Fruit fly (Drosophila melanogaster) whole organism, embryonic: Measurements from ENCODE around the gene aqz.

Experiments
- Atf3 ChIP-seq: fragments of 200-800 bp; sonication (Bioruptor generic); optimal IDR thresholded peaks from 3 replicates; lab custom pipeline; 2016; ENCODE audit warnings: missing biosample characterization, missing genetic modification characterization
- BtbVII ChIP-seq: fragments of 200-800 bp; sonication (Bioruptor generic); optimal IDR thresholded peaks from 3 replicates; lab custom pipeline; 2017; ENCODE audit warnings: missing biosample characterization, mild to moderate bottlenecking, missing genetic modification characterization
- CG1024 ChIP-seq: fragments of 200-800 bp; sonication (Bioruptor generic); IDR thresholded peaks from 2 replicates; pipeline ENCODE4 v1.3.6; 2022; ENCODE audit warnings: missing biosample characterization, missing genetic modification characterization
- CG10565 ChIP-seq: fragments of 200-800 bp; sonication (Bioruptor generic); optimal IDR thresholded peaks from 3 replicates; lab custom pipeline; 2016; ENCODE audit warnings: missing biosample characterization, mild to moderate bottlenecking, missing genetic modification characterization
- CG11398 ChIP-seq: fragments of 200-800 bp; sonication (Bioruptor generic); optimal IDR thresholded peaks from 2 replicates; lab custom pipeline; 2016; ENCODE audit warnings: missing biosample characterization, missing genetic modification characterization
- CG11696 ChIP-seq: fragments of 200-800 bp; sonication (Bioruptor generic); IDR thresholded peaks from 2 replicates; pipeline ENCODE4 v1.3.6; 2022; ENCODE audit warnings: missing biosample characterization, missing genetic modification characterization
- CG13123 ChIP-seq: fragments of 200-800 bp; sonication (Bioruptor generic); optimal IDR thresholded peaks from 2 replicates; lab custom pipeline; 2016; ENCODE audit warnings: missing biosample characterization, missing genetic modification characterization
- CG13296 ChIP-seq: fragments of 200-800 bp; sonication (Bioruptor generic); optimal IDR thresholded peaks from 3 replicates; lab custom pipeline; 2018; ENCODE audit warnings: missing biosample characterization, mild to moderate bottlenecking, missing genetic modification characterization
- CG13894 ChIP-seq: fragments of 200-800 bp; sonication (Bioruptor generic); optimal IDR thresholded peaks from 3 replicates; lab custom pipeline; 2018; ENCODE audit warnings: missing biosample characterization, mild to moderate bottlenecking, missing genetic modification characterization, moderate library complexity
- CG14667 ChIP-seq: fragments of 200-800 bp; sonication (Bioruptor generic); IDR thresholded peaks from 2 replicates; pipeline ENCODE4 v1.3.6; 2022; ENCODE audit warnings: missing biosample characterization, missing genetic modification characterization
- CG15514 ChIP-seq: fragments of 200-800 bp; sonication (Bioruptor generic); optimal IDR thresholded peaks from 3 replicates; lab custom pipeline; 2017; ENCODE audit warnings: missing biosample characterization, missing genetic modification characterization, mild to moderate bottlenecking, moderate library complexity, missing genetic modification reagents
- CG17568 ChIP-seq: fragments of 200-800 bp; sonication (Bioruptor generic); optimal IDR thresholded peaks from 2 replicates; lab custom pipeline; 2018; ENCODE audit warnings: missing biosample characterization, mild to moderate bottlenecking, missing genetic modification characterization, moderate library complexity
- CG18476 ChIP-seq: fragments of 200-800 bp; sonication (Bioruptor generic); optimal IDR thresholded peaks from 2 replicates; lab custom pipeline; 2016; ENCODE audit warnings: missing biosample characterization, mild to moderate bottlenecking, missing genetic modification characterization
- CG4424 ChIP-seq: fragments of 200-800 bp; sonication (Bioruptor generic); optimal IDR thresholded peaks from 3 replicates; lab custom pipeline; 2016; ENCODE audit warnings: missing biosample characterization, missing genetic modification characterization
- CG4707 ChIP-seq: fragments of 200-800 bp; sonication (Bioruptor generic); optimal IDR thresholded peaks from 2 replicates; lab custom pipeline; 2018; ENCODE audit warnings: missing biosample characterization, mild to moderate bottlenecking, missing genetic modification characterization, moderate library complexity
- CG7745 ChIP-seq: fragments of 200-800 bp; sonication (Bioruptor generic); optimal IDR thresholded peaks from 2 replicates; lab custom pipeline; 2018; ENCODE audit warnings: missing biosample characterization, mild to moderate bottlenecking, missing genetic modification characterization, moderate library complexity
- CG7963 ChIP-seq: fragments of 200-800 bp; sonication (Bioruptor generic); IDR thresholded peaks from 3 replicates; pipeline ENCODE4 v1.3.6; 2022; ENCODE audit warnings: missing biosample characterization, missing genetic modification characterization; ENCODE audit not compliant: partially characterized antibody
- Doc2 ChIP-seq: fragments of 200-800 bp; sonication (Bioruptor generic); IDR thresholded peaks from 2 replicates; pipeline ENCODE4 v1.3.6; 2022; ENCODE audit warnings: missing biosample characterization, missing genetic modification characterization
- Fer1 ChIP-seq: fragments of 200-800 bp; sonication (Bioruptor generic); optimal IDR thresholded peaks from 2 replicates; lab custom pipeline; 2017; ENCODE audit warnings: missing biosample characterization, mild to moderate bottlenecking, missing genetic modification characterization
- Mrtf ChIP-seq: fragments of 200-800 bp; sonication (Bioruptor generic); IDR thresholded peaks from 3 replicates; pipeline ENCODE4 v1.3.6; 2022; ENCODE audit warnings: missing biosample characterization, missing genetic modification characterization
- Oaz ChIP-seq: fragments of 200-800 bp; sonication (Bioruptor generic); IDR thresholded peaks from 2 replicates; pipeline ENCODE4 v1.3.6; 2022; ENCODE audit warnings: missing biosample characterization, missing genetic modification characterization
- Opbp ChIP-seq: fragments of 200-800 bp; sonication (Bioruptor generic); IDR thresholded peaks from 3 replicates; pipeline ENCODE4 v1.3.6; 2022; ENCODE audit warnings: missing biosample characterization, missing genetic modification characterization; ENCODE audit not compliant: partially characterized antibody
- Ravus ChIP-seq: fragments of 200-800 bp; sonication (Bioruptor generic); IDR thresholded peaks from 2 replicates; pipeline ENCODE4 v1.3.6; 2022; ENCODE audit warnings: missing biosample characterization, missing genetic modification characterization
- Sox100B ChIP-seq: fragments of 200-800 bp; sonication (Bioruptor generic); optimal IDR thresholded peaks from 3 replicates; lab custom pipeline; 2018; ENCODE audit warnings: missing biosample characterization, mild to moderate bottlenecking, missing genetic modification characterization
- Sox102F ChIP-seq: fragments of 200-800 bp; sonication (Bioruptor generic); optimal IDR thresholded peaks from 2 replicates; lab custom pipeline; 2018; ENCODE audit warnings: missing biosample characterization, mild to moderate bottlenecking, missing genetic modification characterization, moderate library complexity
- Sry-β ChIP-seq: fragments of 200-800 bp; sonication (Bioruptor generic); optimal IDR thresholded peaks from 2 replicates; lab custom pipeline; 2018; ENCODE audit warnings: missing biosample characterization, mild to moderate bottlenecking, missing genetic modification characterization, moderate library complexity
- Ssrp ChIP-seq: fragments of 200-800 bp; sonication (Bioruptor generic); optimal IDR thresholded peaks from 2 replicates; lab custom pipeline; 2018; ENCODE audit warnings: missing biosample characterization, mild to moderate bottlenecking, missing genetic modification characterization, moderate library complexity
- TFAM ChIP-seq: fragments of 200-800 bp; sonication (Bioruptor generic); optimal IDR thresholded peaks from 2 replicates; lab custom pipeline; 2017; ENCODE audit warnings: missing biosample characterization, missing genetic modification characterization, inconsistent platforms
- Trl ChIP-seq, 3 experiments: fragments of >200 bp in 2 of 3; fragments of 200-800 bp in 1 of 3; sonication (Bioruptor generic) in 1 of 3; optimal IDR thresholded peaks; 2 replicates in 1 of 3; 3 replicates in 2 of 3; lab custom pipeline; 2016 to 2017; ENCODE audit warnings: missing biosample characterization in 1 of 3, missing genetic modification characterization in 1 of 3
- abd-A ChIP-seq: fragments of 200-800 bp; sonication (Bioruptor generic); optimal IDR thresholded peaks from 3 replicates; lab custom pipeline; 2019; ENCODE audit warnings: missing biosample characterization, mild to moderate bottlenecking, missing genetic modification characterization, moderate library complexity
- ash1 ChIP-seq: fragments of 200-800 bp; sonication (Bioruptor generic); optimal IDR thresholded peaks from 2 replicates; lab custom pipeline; 2018; ENCODE audit warnings: missing biosample characterization, mild to moderate bottlenecking, missing genetic modification characterization
- cas ChIP-seq: fragments of 200-800 bp; sonication (Bioruptor generic); IDR thresholded peaks from 2 replicates; pipeline ENCODE4 v1.3.6; 2022; ENCODE audit warnings: missing biosample characterization, missing genetic modification characterization
- cato ChIP-seq: fragments of 200-800 bp; sonication (Bioruptor generic); optimal IDR thresholded peaks from 2 replicates; lab custom pipeline; 2016; ENCODE audit warnings: missing biosample characterization, missing genetic modification characterization, borderline replicate concordance
- cg ChIP-seq: fragments of 200-800 bp; sonication (Bioruptor generic); optimal IDR thresholded peaks from 3 replicates; lab custom pipeline; 2019; ENCODE audit warnings: missing biosample characterization, mild to moderate bottlenecking, missing genetic modification characterization, moderate library complexity
- ci ChIP-seq: fragments of 200-800 bp; sonication (Bioruptor generic); IDR thresholded peaks from 3 replicates; pipeline ENCODE4 v1.3.6; 2022; ENCODE audit warnings: missing biosample characterization, missing genetic modification characterization
- crc ChIP-seq: fragments of 200-800 bp; sonication (Bioruptor generic); optimal IDR thresholded peaks from 2 replicates; lab custom pipeline; 2016; ENCODE audit warnings: missing biosample characterization, missing genetic modification characterization
- croc ChIP-seq: fragments of 200-800 bp; sonication (Bioruptor generic); conservative IDR thresholded peaks from 3 replicates; pipeline ENCODE4 v1.3.6; 2022; ENCODE audit warnings: missing biosample characterization, missing genetic modification characterization
- da ChIP-seq: fragments of 200-800 bp; sonication (Bioruptor generic); optimal IDR thresholded peaks from 2 replicates; lab custom pipeline; 2016; ENCODE audit warnings: missing biosample characterization, missing genetic modification characterization
- gsb-n ChIP-seq: fragments of 200-800 bp; sonication (Bioruptor generic); optimal IDR thresholded peaks from 3 replicates; lab custom pipeline; 2018; ENCODE audit warnings: missing biosample characterization, mild to moderate bottlenecking, missing genetic modification characterization
- kay ChIP-seq: fragments of 200-800 bp; sonication (Bioruptor generic); optimal IDR thresholded peaks from 2 replicates; lab custom pipeline; 2016; ENCODE audit warnings: missing biosample characterization, missing genetic modification characterization
- kni ChIP-seq: fragments of 200-800 bp; sonication (Bioruptor generic); optimal IDR thresholded peaks from 3 replicates; lab custom pipeline; 2017; ENCODE audit warnings: mild to moderate bottlenecking, missing biosample characterization, missing genetic modification reagents, missing genetic modification characterization
- lab ChIP-seq: fragments of 200-800 bp; sonication (Bioruptor generic); optimal IDR thresholded peaks from 3 replicates; lab custom pipeline; 2017; ENCODE audit warnings: missing biosample characterization, missing genetic modification characterization, mild to moderate bottlenecking, moderate library complexity, missing genetic modification reagents
- nom ChIP-seq: fragments of 200-800 bp; sonication (Bioruptor generic); optimal IDR thresholded peaks from 2 replicates; lab custom pipeline; 2017; ENCODE audit warnings: missing biosample characterization, missing genetic modification characterization, mild to moderate bottlenecking, moderate library complexity, missing genetic modification reagents
- pum ChIP-seq: fragments of 200-800 bp; sonication (Bioruptor generic); optimal IDR thresholded peaks from 2 replicates; lab custom pipeline; 2016; ENCODE audit warnings: missing biosample characterization, missing genetic modification characterization
- salm ChIP-seq: fragments of 200-800 bp; sonication (Bioruptor generic); optimal IDR thresholded peaks from 2 replicates; lab custom pipeline; 2018; ENCODE audit warnings: missing biosample characterization, mild to moderate bottlenecking, missing genetic modification characterization
- sc ChIP-seq, 3 experiments: fragments of >200 bp in 2 of 3; fragments of 200-800 bp in 1 of 3; sonication (Bioruptor generic) in 1 of 3; optimal IDR thresholded peaks; 2 replicates in 2 of 3; 3 replicates in 1 of 3; lab custom pipeline; 2017; ENCODE audit warnings: mild to moderate bottlenecking in 1 of 3, missing biosample characterization in 1 of 3, missing genetic modification characterization in 1 of 3, missing genetic modification reagents in 1 of 3
- sens-2 ChIP-seq: fragments of 200-800 bp; sonication (Bioruptor generic); IDR thresholded peaks from 2 replicates; pipeline ENCODE4 v1.3.6; 2022; ENCODE audit warnings: missing biosample characterization, missing genetic modification characterization
- wdn ChIP-seq: fragments of 200-800 bp; sonication (Bioruptor generic); IDR thresholded peaks from 2 replicates; pipeline ENCODE4 v1.3.6; 2022; ENCODE audit warnings: missing biosample characterization, missing genetic modification characterization
- zen2 ChIP-seq: fragments of 200-800 bp; sonication (Bioruptor generic); IDR thresholded peaks from 3 replicates; pipeline ENCODE4 v1.3.6; 2022; ENCODE audit warnings: missing biosample characterization, missing genetic modification characterization; ENCODE audit not compliant: partially characterized antibody

aqz gene

dm6 chr3R:8820428-8820912 lies at the start of gene aqz (continued):
- TF ChIP-seq Sry-β (GFP tag; lab: Kevin White, UChicago) (peak; percentile 19), zen2 (GFP tag; lab: Robert Waterston, UW) (no peak), CG13894 (peak; percentile 85), sc (optimal IDR thresholded peaks at IDR 0.05; lab: Kevin White, UChicago) (no peak), sc (GFP tag; optimal IDR thresholded peaks at IDR 0.05; lab: Kevin White, UChicago) (peak; percentile 11), gsb-n (tag; lab: Kevin White, UChicago) (peak; percentile 59), lab (GFP tag; lab: Kevin White, UChicago) (peak; percentile 80), nom (peak; percentile 63), cas (GFP tag; lab: Robert Waterston, UW) (no peak), kni (GFP tag; lab: Kevin White, UChicago) (peak; percentile 70), Atf3 (GFP tag; lab: Kevin White, UChicago) (peak; percentile 78), CG7745 (tag; lab: Kevin White, UChicago) (peak; percentile 50), cato (GFP tag; lab: Kevin White, UChicago) (no peak), wdn (GFP tag; lab: Robert Waterston, UW) (peak; percentile 42), Doc2 (no peak), CG18476 (GFP tag; lab: Kevin White, UChicago) (peak; percentile 3), cg (GFP tag; lab: Kevin White, UChicago) (peak; percentile 66), CG11696 (peak; percentile 45; the same call in 1 of the 2 replicates), CG11398 (peak; percentile 53), CG14667 (no peak), CG7963 (GFP tag; lab: Robert Waterston, UW) (no peak), croc (no peak), ash1 (GFP tag; lab: Kevin White, UChicago) (peak; percentile 78), kay (GFP tag; lab: Kevin White, UChicago) (peak; percentile 99), CG4424 (GFP tag; lab: Kevin White, UChicago) (peak; percentile 32), Opbp (GFP tag; lab: Robert Waterston, UW) (peak; percentile 79), CG15514 (peak; percentile 93), CG1024 (GFP tag; lab: Robert Waterston, UW) (peak; percentile 77), Mrtf (no peak; the same call in 1 of the 3 replicates), Ravus (GFP tag; lab: Robert Waterston, UW) (no peak), crc (no peak), CG17568 (GFP tag; lab: Kevin White, UChicago) (peak; percentile 68), CG10565 (no peak), Oaz (no peak), CG4707 (peak; percentile 63), ci (GFP tag; lab: Robert Waterston, UW) (peak; percentile 87), Ssrp (tag; lab: Kevin White, UChicago) (no peak), BtbVII (GFP tag; lab: Kevin White, UChicago) (peak; percentile 22), TFAM (no peak), da (peak; percentile 46), Sox100B (GFP tag; lab: Kevin White, UChicago) (no peak), CG13123 (GFP tag; lab: Kevin White, UChicago) (no peak), abd-A (tag; lab: Kevin White, UChicago) (no peak), Trl (optimal IDR thresholded peaks at IDR 0.05; lab: Kevin White, UChicago) (no peak), Trl (GFP tag; optimal IDR thresholded peaks at IDR 0.05; lab: Kevin White, UChicago) (peak; percentile 73), CG13296 (GFP tag; lab: Kevin White, UChicago) (peak; percentile 69), pum (peak; percentile 31), Sox102F (GFP tag; lab: Kevin White, UChicago) (no peak), sens-2 (0 out of 2 replicates have a peak, but pooled peaks have one; percentile 21), Fer1 (GFP tag; lab: Kevin White, UChicago) (peak; percentile 69), salm (tag; lab: Kevin White, UChicago) (peak; percentile 37)
